Fruit fly (Drosophila melanogaster) whole organism, wandering third instar larva: ENCODE results near the gene qjt.

Source experiments
- Dfd ChIP-seq: fragments of >200 bp; optimal IDR thresholded peaks from 2 replicates; lab custom pipeline; 2017; ENCODE audit warnings: missing biosample characterization, missing genetic modification characterization
- HLH106 ChIP-seq: fragments of 200-800 bp; optimal IDR thresholded peaks from 3 replicates; lab custom pipeline; 2019; ENCODE audit warnings: missing biosample characterization, mild to moderate bottlenecking, missing genetic modification characterization, moderate library complexity
- psq ChIP-seq: fragments of 200-800 bp; sonication (Bioruptor generic); optimal IDR thresholded peaks from 3 replicates; lab custom pipeline; 2017; ENCODE audit warnings: missing biosample characterization, mild to moderate bottlenecking, missing genetic modification characterization, moderate library complexity

DNA sequence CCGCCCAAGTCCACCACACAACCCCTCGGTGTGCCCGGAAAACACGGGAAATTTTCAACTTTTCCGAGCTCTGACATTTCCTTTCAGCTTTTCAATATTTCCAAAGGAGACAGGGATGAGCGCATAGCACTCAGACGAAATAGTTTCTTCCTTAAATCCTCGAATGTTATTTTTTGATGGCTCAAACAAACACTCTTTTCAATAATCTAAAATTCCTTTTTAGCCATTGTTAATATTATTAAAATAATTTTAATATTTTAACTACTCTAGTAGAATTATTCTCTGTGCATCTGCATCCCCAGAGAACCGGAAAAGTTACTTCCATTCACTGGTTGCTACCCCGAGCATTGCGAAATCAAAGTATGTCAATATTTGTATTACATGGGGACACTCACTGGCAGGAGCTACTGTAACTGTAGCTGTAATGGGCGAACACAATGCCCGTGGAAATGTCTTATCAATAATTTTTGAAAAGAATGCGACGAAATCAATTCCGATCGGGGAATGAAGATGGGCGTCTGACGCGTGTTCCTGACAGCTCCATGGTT lies 21.1 kb upstream of the qjt start:
- TF ChIP-seq psq (GFP tag; lab: Kevin White, UChicago) (no peak), HLH106 (tag; lab: Kevin White, UChicago) (no peak), Dfd (GFP tag; lab: Kevin White, UChicago) (no peak)
